Fruit fly (Drosophila melanogaster): ENCODE results near the gene Tango14.
A peak's percentile ranks its signal among the peaks of the same experiment; 100 is the strongest.

Tango14 gene

dm6 chr2L:1169867-1170415 is 11.5 kb downstream of the Tango14 start, which contains the start of the genes CG31922 and Plap:
Gene CG31922, plus strand, starts transcription at chr2L:1170181.
Gene Plap, minus strand, starts transcription at chr2L:1170365.
- TF ChIP-seq CG14050 (GFP tag; IDR thresholded peaks at IDR 0.05): no peak
- TF ChIP-seq grn (GFP tag; optimal IDR thresholded peaks at IDR 0.05): no peak
- TF ChIP-seq esg (GFP tag; conservative IDR thresholded peaks at IDR 0.05): peak; percentile 20; the same call in 1 of the 2 replicates
- peak; percentile 60 for TF ChIP-seq Dad (GFP tag; optimal IDR thresholded peaks at IDR 0.05)
- no peak for TF ChIP-seq Dfd (GFP tag; optimal IDR thresholded peaks at IDR 0.05)
- TF ChIP-seq Med (GFP tag): peak; percentile 93
- no peak for TF ChIP-seq mirr (GFP tag; optimal IDR thresholded peaks at IDR 0.05)
- peak; percentile 63 for TF ChIP-seq CG16863 (GFP tag; optimal IDR thresholded peaks at IDR 0.05)
- no peak for TF ChIP-seq exex (tag; optimal IDR thresholded peaks at IDR 0.05)
- TF ChIP-seq CG3163 (GFP tag; optimal IDR thresholded peaks at IDR 0.05): peak; percentile 10
- peak; percentile 65 for TF ChIP-seq al (GFP tag; IDR thresholded peaks at IDR 0.05)
- TF ChIP-seq CG1792 (GFP tag; optimal IDR thresholded peaks at IDR 0.05): peak; percentile 39
- peak; percentile 64 for TF ChIP-seq PHDP (tag; optimal IDR thresholded peaks at IDR 0.05)
- no peak for TF ChIP-seq Hey (tag; optimal IDR thresholded peaks at IDR 0.05)
- TF ChIP-seq CG2889 (GFP tag; IDR thresholded peaks at IDR 0.05): no peak
- TF ChIP-seq CG6765 (GFP tag; optimal IDR thresholded peaks at IDR 0.05): no peak
- no peak for TF ChIP-seq Blimp-1 (GFP tag; optimal IDR thresholded peaks at IDR 0.05)
- no peak for TF ChIP-seq org-1 (GFP tag; optimal IDR thresholded peaks at IDR 0.05)
- peak; percentile 72 for TF ChIP-seq chn (GFP tag; optimal IDR thresholded peaks at IDR 0.05)
- TF ChIP-seq CG6254 (GFP tag; optimal IDR thresholded peaks at IDR 0.05): no peak
- TF ChIP-seq Hand (GFP tag; optimal IDR thresholded peaks at IDR 0.05): no peak
- no peak for TF ChIP-seq CG7987 (GFP tag; optimal IDR thresholded peaks at IDR 0.05)
- TF ChIP-seq CG11247 (GFP tag; IDR thresholded peaks at IDR 0.05): no peak
- TF ChIP-seq Mes4 (GFP tag; optimal IDR thresholded peaks at IDR 0.05): no peak
- peak; percentile 76 for TF ChIP-seq tin (GFP tag; optimal IDR thresholded peaks at IDR 0.05)
- no peak for TF ChIP-seq Lpt (GFP tag; optimal IDR thresholded peaks at IDR 0.05)
- no peak for TF ChIP-seq CG11696 (GFP tag; IDR thresholded peaks at IDR 0.05)
- no peak for TF ChIP-seq ase (GFP tag; IDR thresholded peaks at IDR 0.05)
- peak in 1 of 2 experiments; percentile 33 for TF ChIP-seq crp (GFP tag; optimal IDR thresholded peaks at IDR 0.05)
- no peak for TF ChIP-seq gce (GFP tag; IDR thresholded peaks at IDR 0.05)
- peak; percentile 78 for TF ChIP-seq CG9215 (GFP tag; IDR thresholded peaks at IDR 0.05)
- TF ChIP-seq odd (GFP tag; optimal IDR thresholded peaks at IDR 0.05): no peak
- TF ChIP-seq Eip74EF (GFP tag; optimal IDR thresholded peaks at IDR 0.05): no peak
- TF ChIP-seq CG1602 (GFP tag; optimal IDR thresholded peaks at IDR 0.05): peak; percentile 62
- no peak for TF ChIP-seq CG2875 (GFP tag; optimal IDR thresholded peaks at IDR 0.05)
- TF ChIP-seq Bteb2 (GFP tag; optimal IDR thresholded peaks at IDR 0.05): peak; percentile 56
- peak; percentile 97 for TF ChIP-seq BEAF-32 (GFP tag; optimal IDR thresholded peaks at IDR 0.05)
- peak; percentile 48 for TF ChIP-seq NC2β (GFP tag; optimal IDR thresholded peaks at IDR 0.05)
- peak; percentile 89 for TF ChIP-seq CG9932 (GFP tag; IDR thresholded peaks at IDR 0.05)
- peak; percentile 78 for TF ChIP-seq CG3847 (GFP tag; IDR thresholded peaks at IDR 0.05)
- TF ChIP-seq H15 (GFP tag; IDR thresholded peaks at IDR 0.05): no peak
- TF ChIP-seq rib (GFP tag; IDR thresholded peaks at IDR 0.05): peak; percentile 84
- no peak for TF ChIP-seq CG11093 (GFP tag; IDR thresholded peaks at IDR 0.05)
- no peak for TF ChIP-seq CG43689 (GFP tag; IDR thresholded peaks at IDR 0.05)
- peak; percentile 14 for TF ChIP-seq CG9876 (GFP tag; optimal IDR thresholded peaks at IDR 0.05)
- TF ChIP-seq Pdp1 (GFP tag; optimal IDR thresholded peaks at IDR 0.05): peak; percentile 63 to 68
- TF ChIP-seq Jarid2 (GFP tag; optimal IDR thresholded peaks at IDR 0.05): no peak
- TF ChIP-seq CG13296 (GFP tag; optimal IDR thresholded peaks at IDR 0.05): peak; percentile 49
- TF ChIP-seq Nf-YC (tag; optimal IDR thresholded peaks at IDR 0.05): peak; percentile 72
- no peak for TF ChIP-seq br (optimal IDR thresholded peaks at IDR 0.05)
- TF ChIP-seq fu2 (GFP tag; optimal IDR thresholded peaks at IDR 0.05): peak; percentile 27
